Worm (Caenorhabditis elegans): ENCODE results near the gene ttr-47.

DNA sequence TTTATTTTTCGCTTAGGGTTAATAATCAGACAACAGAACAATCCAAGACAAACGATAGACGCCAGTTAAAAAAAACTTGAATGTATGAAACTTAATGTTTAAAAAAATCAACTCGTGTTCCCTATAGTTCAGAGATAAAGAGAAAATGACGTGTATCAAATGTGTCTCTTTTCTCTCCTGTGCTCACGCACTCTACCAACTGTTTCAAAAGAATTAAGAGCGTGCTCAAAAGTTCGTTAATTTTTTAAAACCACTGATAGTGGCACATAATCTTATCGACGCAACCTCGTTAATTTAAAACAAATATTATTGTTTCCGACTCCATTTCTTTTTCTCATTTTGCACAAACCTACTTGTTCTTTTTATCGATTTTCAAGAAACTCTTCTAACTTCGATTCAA lies 17.2 kb upstream of the ttr-47 start:
- no peak for TF ChIP-seq W03F9.2 (tag; optimal IDR thresholded peaks at IDR 0.05)
- no peak for TF ChIP-seq him-1 (tag; optimal IDR thresholded peaks at IDR 0.05)

All from whole organism, L4/young adult.